Worm (Caenorhabditis elegans) whole organism, L2 larva: Measurements from ENCODE around the gene mrpl-1.

Experiments used
- F13H6.1 ChIP-seq: sonication (generic microtip); optimal IDR thresholded peaks from 2 replicates; lab custom pipeline; 2016; ENCODE audit warnings: missing genetic modification characterization, missing compliant biosample characterization
- R02D3.7 ChIP-seq: fragments of 150-350 bp; optimal IDR thresholded peaks from 2 replicates; lab custom pipeline; 2014; ENCODE audit warnings: missing biosample characterization, missing genetic modification characterization
- aly-2 ChIP-seq: fragments of 150-350 bp; optimal IDR thresholded peaks from 2 replicates; lab custom pipeline; 2014; ENCODE audit warnings: missing biosample characterization, missing genetic modification characterization
- ama-1 ChIP-seq: fragments of 150-350 bp; optimal IDR thresholded peaks from 2 replicates; lab custom pipeline; 2018; ENCODE audit warnings: inconsistent platforms
- ceh-16 ChIP-seq: fragments of 150-350 bp; optimal IDR thresholded peaks from 2 replicates; lab custom pipeline; 2014; ENCODE audit warnings: missing biosample characterization, missing genetic modification characterization
- ceh-82 ChIP-seq: fragments of 150-350 bp; optimal IDR thresholded peaks from 2 replicates; lab custom pipeline; 2014; ENCODE audit warnings: missing biosample characterization, missing genetic modification characterization
- egl-27 ChIP-seq: sonication (generic microtip); optimal IDR thresholded peaks from 3 replicates; lab custom pipeline; 2017; ENCODE audit warnings: missing biosample characterization, missing genetic modification reagents, missing genetic modification characterization
- fos-1 ChIP-seq: fragments of 150-350 bp; optimal IDR thresholded peaks from 2 replicates; lab custom pipeline; 2014; ENCODE audit warnings: missing biosample characterization, missing genetic modification characterization
- nhr-12 ChIP-seq: fragments of 150-350 bp; optimal IDR thresholded peaks from 2 replicates; lab custom pipeline; 2014; ENCODE audit warnings: missing biosample characterization, missing genetic modification characterization
- peb-1 ChIP-seq: fragments of 150-350 bp; optimal IDR thresholded peaks from 2 replicates; lab custom pipeline; 2014; ENCODE audit warnings: missing biosample characterization, missing genetic modification characterization

ce11 chrIV:7753108-7753507 is 43.6 kb upstream of the mrpl-1 start, which contains the start of gene col-14:
- TF ChIP-seq fos-1 (tag; lab: Kevin White, UChicago) (no peak), R02D3.7 (no peak), peb-1 (tag; lab: Kevin White, UChicago) (no peak), nhr-12 (no peak), ama-1 (lab: Kevin White, UChicago) (no peak), aly-2 (no peak), ceh-82 (tag; lab: Kevin White, UChicago) (no peak), egl-27 (no peak), F13H6.1 (tag; lab: Kevin White, UChicago) (no peak), ceh-16 (no peak)
